Fruit fly (Drosophila melanogaster) whole organism, embryonic: ENCODE results near the gene Eip63E.
A peak's percentile ranks its signal among the peaks of the same experiment; 100 is the strongest.

Experiments used
- Adf1 ChIP-seq: fragments of 200-800 bp; sonication (Bioruptor generic); IDR thresholded peaks from 2 replicates; pipeline ENCODE4 v1.3.6; 2022; ENCODE audit warnings: missing biosample characterization, missing genetic modification characterization
- Bdp1 ChIP-seq: fragments of 200-800 bp; sonication (Bioruptor generic); optimal IDR thresholded peaks from 3 replicates; lab custom pipeline; 2016; ENCODE audit warnings: missing biosample characterization, missing genetic modification characterization
- Blimp-1 ChIP-seq: fragments of 200-800 bp; sonication (Bioruptor generic); optimal IDR thresholded peaks from 3 replicates; lab custom pipeline; 2018; ENCODE audit warnings: missing biosample characterization, missing genetic modification characterization, mild to moderate bottlenecking, moderate library complexity, missing genetic modification reagents
- CG11093 ChIP-seq: fragments of 200-800 bp; sonication (Bioruptor generic); IDR thresholded peaks from 3 replicates; pipeline ENCODE4 v1.3.6; 2022; ENCODE audit warnings: missing biosample characterization, missing genetic modification characterization
- CG11504 ChIP-seq: fragments of 200-800 bp; sonication (Bioruptor generic); optimal IDR thresholded peaks from 3 replicates; lab custom pipeline; 2019; ENCODE audit warnings: missing biosample characterization, mild to moderate bottlenecking, missing genetic modification characterization, moderate library complexity
- CG11560 ChIP-seq: fragments of 200-800 bp; sonication (Bioruptor generic); IDR thresholded peaks from 3 replicates; pipeline ENCODE4 v1.3.6; 2022; ENCODE audit warnings: missing biosample characterization, missing genetic modification characterization
- CG13424 ChIP-seq: fragments of 200-800 bp; sonication (Bioruptor generic); optimal IDR thresholded peaks from 2 replicates; lab custom pipeline; 2019; ENCODE audit warnings: missing biosample characterization, mild to moderate bottlenecking, missing genetic modification characterization, moderate library complexity
- CG15601 ChIP-seq: fragments of 200-800 bp; sonication (Bioruptor generic); optimal IDR thresholded peaks from 3 replicates; lab custom pipeline; 2019; ENCODE audit warnings: missing biosample characterization, mild to moderate bottlenecking, missing genetic modification characterization, moderate library complexity
- CG1602 ChIP-seq: fragments of 200-800 bp; sonication (Bioruptor generic); optimal IDR thresholded peaks from 3 replicates; lab custom pipeline; 2016; ENCODE audit warnings: missing biosample characterization, missing genetic modification characterization
- CG1832 ChIP-seq: fragments of 200-800 bp; sonication (Bioruptor generic); optimal IDR thresholded peaks from 2 replicates; lab custom pipeline; 2017; ENCODE audit warnings: missing biosample characterization, mild to moderate bottlenecking, missing genetic modification characterization, inconsistent platforms
- CG18619 ChIP-seq: fragments of 200-800 bp; sonication (Bioruptor generic); optimal IDR thresholded peaks from 3 replicates; lab custom pipeline; 2017; ENCODE audit warnings: missing biosample characterization, mild to moderate bottlenecking, missing genetic modification characterization
- CG2129 ChIP-seq: fragments of 200-800 bp; sonication (Bioruptor generic); IDR thresholded peaks from 2 replicates; pipeline ENCODE4 v1.3.6; 2022; ENCODE audit warnings: missing biosample characterization, missing genetic modification characterization; ENCODE audit not compliant: partially characterized antibody
- CG2199 ChIP-seq: fragments of 200-800 bp; sonication (Bioruptor generic); IDR thresholded peaks from 3 replicates; pipeline ENCODE4 v1.3.6; 2022; ENCODE audit warnings: missing biosample characterization, missing genetic modification characterization
- CG2889 ChIP-seq: fragments of 200-800 bp; sonication (Bioruptor generic); IDR thresholded peaks from 3 replicates; pipeline ENCODE4 v1.3.6; 2022; ENCODE audit warnings: missing biosample characterization, missing genetic modification characterization
- CG8924 ChIP-seq: fragments of 200-800 bp; optimal IDR thresholded peaks from 3 replicates; lab custom pipeline; 2019; ENCODE audit warnings: missing biosample characterization, mild to moderate bottlenecking, missing genetic modification characterization, moderate library complexity
- CG9437 ChIP-seq: fragments of 200-800 bp; sonication (Bioruptor generic); optimal IDR thresholded peaks from 2 replicates; lab custom pipeline; 2018; ENCODE audit warnings: missing biosample characterization, mild to moderate bottlenecking, missing genetic modification characterization
- CG9932 ChIP-seq: fragments of 200-800 bp; sonication (Bioruptor generic); IDR thresholded peaks from 2 replicates; pipeline ENCODE4 v1.3.6; 2022; ENCODE audit warnings: missing biosample characterization, missing genetic modification characterization
- D19A ChIP-seq: fragments of 200-800 bp; optimal IDR thresholded peaks from 3 replicates; lab custom pipeline; 2019; ENCODE audit warnings: missing biosample characterization, mild to moderate bottlenecking, missing genetic modification characterization, moderate library complexity
- Doc2 ChIP-seq: fragments of 200-800 bp; sonication (Bioruptor generic); IDR thresholded peaks from 2 replicates; pipeline ENCODE4 v1.3.6; 2022; ENCODE audit warnings: missing biosample characterization, missing genetic modification characterization
- Dp ChIP-seq: fragments of 200-800 bp; sonication (Bioruptor generic); optimal IDR thresholded peaks from 2 replicates; lab custom pipeline; 2018; ENCODE audit warnings: missing biosample characterization, mild to moderate bottlenecking, missing genetic modification characterization, moderate library complexity
- ERR ChIP-seq: fragments of 200-800 bp; sonication (Bioruptor generic); optimal IDR thresholded peaks from 2 replicates; lab custom pipeline; 2016; ENCODE audit warnings: missing biosample characterization, missing genetic modification characterization
- Gsc ChIP-seq: fragments of 200-800 bp; sonication (Bioruptor generic); IDR thresholded peaks from 2 replicates; pipeline ENCODE4 v1.3.6; 2022; ENCODE audit warnings: missing biosample characterization, missing genetic modification characterization
- Lhr ChIP-seq: fragments of 200-800 bp; sonication (Bioruptor generic); optimal IDR thresholded peaks from 3 replicates; lab custom pipeline; 2017; ENCODE audit warnings: mild to moderate bottlenecking, missing biosample characterization, missing genetic modification reagents, missing genetic modification characterization
- Max ChIP-seq: fragments of 200-800 bp; sonication (Bioruptor generic); optimal IDR thresholded peaks from 2 replicates; lab custom pipeline; 2016; ENCODE audit warnings: missing biosample characterization, mild to moderate bottlenecking, missing genetic modification characterization
- Med ChIP-seq: fragments of 200-800 bp; sonication (Bioruptor generic); peaks from one replicate; lab custom pipeline; 2016; ENCODE audit warnings: missing biosample characterization, missing genetic modification characterization, mild to moderate bottlenecking, inconsistent platforms, moderate library complexity
- NC2β ChIP-seq: fragments of 200-800 bp; sonication (Bioruptor generic); optimal IDR thresholded peaks from 2 replicates; lab custom pipeline; 2016; ENCODE audit warnings: missing biosample characterization, missing genetic modification characterization
- Nf-YC ChIP-seq: fragments of 200-800 bp; optimal IDR thresholded peaks from 3 replicates; lab custom pipeline; 2019; ENCODE audit warnings: missing biosample characterization, mild to moderate bottlenecking, missing genetic modification characterization, moderate library complexity
- Opbp ChIP-seq: fragments of 200-800 bp; sonication (Bioruptor generic); IDR thresholded peaks from 3 replicates; pipeline ENCODE4 v1.3.6; 2022; ENCODE audit warnings: missing biosample characterization, missing genetic modification characterization; ENCODE audit not compliant: partially characterized antibody
- Sox100B ChIP-seq: fragments of 200-800 bp; sonication (Bioruptor generic); optimal IDR thresholded peaks from 3 replicates; lab custom pipeline; 2018; ENCODE audit warnings: missing biosample characterization, mild to moderate bottlenecking, missing genetic modification characterization
- Sox102F ChIP-seq: fragments of 200-800 bp; sonication (Bioruptor generic); optimal IDR thresholded peaks from 2 replicates; lab custom pipeline; 2018; ENCODE audit warnings: missing biosample characterization, mild to moderate bottlenecking, missing genetic modification characterization, moderate library complexity
- Sry-β ChIP-seq: fragments of 200-800 bp; sonication (Bioruptor generic); optimal IDR thresholded peaks from 2 replicates; lab custom pipeline; 2018; ENCODE audit warnings: missing biosample characterization, mild to moderate bottlenecking, missing genetic modification characterization, moderate library complexity
- Xrp1 ChIP-seq: fragments of 200-800 bp; sonication (Bioruptor generic); IDR thresholded peaks from 2 replicates; pipeline ENCODE4 v1.3.6; 2022; ENCODE audit warnings: missing biosample characterization, missing genetic modification characterization
- ara ChIP-seq: fragments of 200-800 bp; sonication (Bioruptor generic); IDR thresholded peaks from 2 replicates; pipeline ENCODE4 v1.3.6; 2022; ENCODE audit warnings: missing biosample characterization, missing genetic modification characterization
- croc ChIP-seq: fragments of 200-800 bp; sonication (Bioruptor generic); conservative IDR thresholded peaks from 3 replicates; pipeline ENCODE4 v1.3.6; 2022; ENCODE audit warnings: missing biosample characterization, missing genetic modification characterization
- grau ChIP-seq: fragments of 200-800 bp; optimal IDR thresholded peaks from 3 replicates; lab custom pipeline; 2019; ENCODE audit warnings: missing biosample characterization, mild to moderate bottlenecking, missing genetic modification characterization, moderate library complexity
- insv ChIP-seq, 2 experiments: fragments of 200-800 bp; sonication (Bioruptor generic); optimal IDR thresholded peaks; 3 replicates each; lab custom pipeline; 2016 to 2018; ENCODE audit warnings: missing biosample characterization in 2 of 2, missing genetic modification characterization in 2 of 2
- kni ChIP-seq: fragments of 200-800 bp; sonication (Bioruptor generic); optimal IDR thresholded peaks from 3 replicates; lab custom pipeline; 2017; ENCODE audit warnings: mild to moderate bottlenecking, missing biosample characterization, missing genetic modification reagents, missing genetic modification characterization
- lbe ChIP-seq: fragments of 200-800 bp; sonication (Bioruptor generic); optimal IDR thresholded peaks from 2 replicates; lab custom pipeline; 2016; ENCODE audit warnings: missing biosample characterization, mild to moderate bottlenecking, missing genetic modification characterization
- nerfin-1 ChIP-seq: fragments of 200-800 bp; sonication (Bioruptor generic); optimal IDR thresholded peaks from 3 replicates; lab custom pipeline; 2019; ENCODE audit warnings: missing biosample characterization, mild to moderate bottlenecking, missing genetic modification characterization, moderate library complexity
- nmo ChIP-seq: fragments of 200-800 bp; sonication (Bioruptor generic); optimal IDR thresholded peaks from 2 replicates; lab custom pipeline; 2018; ENCODE audit warnings: missing biosample characterization, mild to moderate bottlenecking, missing genetic modification characterization, moderate library complexity
- pnt ChIP-seq: fragments of 200-800 bp; sonication (Bioruptor generic); optimal IDR thresholded peaks from 3 replicates; lab custom pipeline; 2016; ENCODE audit warnings: missing biosample characterization, missing genetic modification characterization
- prd ChIP-seq, 3 experiments: fragments of >200 bp in 2 of 3; fragments of 200-800 bp in 1 of 3; sonication (Bioruptor generic) in 1 of 3; optimal IDR thresholded peaks in 2 of 3; IDR thresholded peaks in 1 of 3; 2 replicates in 2 of 3; 3 replicates in 1 of 3; pipeline versions ENCODE4 v1.3.6 to Lab custom; 2017 to 2022; ENCODE audit warnings: missing biosample characterization in 1 of 3, missing genetic modification characterization in 1 of 3
- pros ChIP-seq: fragments of 200-800 bp; sonication (Bioruptor generic); optimal IDR thresholded peaks from 3 replicates; lab custom pipeline; 2019; ENCODE audit warnings: missing biosample characterization, mild to moderate bottlenecking, missing genetic modification characterization, moderate library complexity
- sens ChIP-seq: fragments of 200-800 bp; sonication (Bioruptor generic); peaks from one replicate; lab custom pipeline; 2016; ENCODE audit warnings: missing biosample characterization, missing genetic modification characterization
- seq ChIP-seq: fragments of 200-800 bp; sonication (Bioruptor generic); IDR thresholded peaks from 2 replicates; pipeline ENCODE4 v1.3.6; 2022; ENCODE audit warnings: missing biosample characterization, missing genetic modification characterization
- slbo ChIP-seq: fragments of 200-800 bp; sonication (Bioruptor generic); IDR thresholded peaks from 2 replicates; pipeline ENCODE4 v1.3.6; 2022; ENCODE audit warnings: missing biosample characterization, missing genetic modification characterization
- so ChIP-seq: fragments of 200-800 bp; sonication (Bioruptor generic); IDR thresholded peaks from 3 replicates; pipeline ENCODE4 v1.3.6; 2022; ENCODE audit warnings: missing biosample characterization, missing genetic modification characterization

The Eip63E gene

dm6 chr3L:3542498-3543322 is 27.2 kb downstream of the Eip63E start (continued):
- TF ChIP-seq Blimp-1 (GFP tag; lab: Kevin White, UChicago) (peak; percentile 34), Nf-YC (tag; lab: Kevin White, UChicago) (peak; percentile 51), kni (GFP tag; lab: Kevin White, UChicago) (peak; percentile 55), CG11504 (tag; lab: Kevin White, UChicago) (peak; percentile 91), insv (GFP tag; optimal IDR thresholded peaks at IDR 0.05; lab: Kevin White, UChicago) (no peak), Sox102F (GFP tag; lab: Kevin White, UChicago) (peak; percentile 67), Xrp1 (GFP tag; lab: Robert Waterston, UW) (peak; percentile 40; the same call in 1 of the 2 replicates), CG2889 (GFP tag; lab: Robert Waterston, UW) (no peak), CG2199 (GFP tag; lab: Robert Waterston, UW) (0 out of 3 replicates have a peak, but pooled peaks have one; percentile 63), CG11560 (no peak), Max (GFP tag; lab: Kevin White, UChicago) (peak; percentile 10), D19A (tag; lab: Kevin White, UChicago) (peak; percentile 24), prd (optimal IDR thresholded peaks at IDR 0.05; lab: Kevin White, UChicago) (no peak), prd (GFP tag; IDR thresholded peaks at IDR 0.05; lab: Robert Waterston, UW) (peak; percentile 43; the same call in 1 of the 3 replicates), Lhr (GFP tag; lab: Kevin White, UChicago) (no peak), pros (GFP tag; lab: Kevin White, UChicago) (peak; percentile 44), pnt (GFP tag; lab: Kevin White, UChicago) (no peak), CG18619 (peak; percentile 34), ERR (GFP tag; lab: Kevin White, UChicago) (no peak), CG15601 (tag; lab: Kevin White, UChicago) (peak; percentile 51), CG13424 (tag; lab: Kevin White, UChicago) (peak; percentile 50), CG2129 (no peak), Adf1 (GFP tag; lab: Robert Waterston, UW) (peak; percentile 39; the same call in 1 of the 2 replicates), nmo (GFP tag; lab: Kevin White, UChicago) (peak; percentile 47), lbe (GFP tag; lab: Kevin White, UChicago) (peak; percentile 39), grau (peak; percentile 51), CG9932 (GFP tag; lab: Robert Waterston, UW) (peak; percentile 14; the same call in 1 of the 2 replicates), CG1832 (GFP tag; lab: Kevin White, UChicago) (peak; percentile 61), Dp (no peak), CG9437 (GFP tag; lab: Kevin White, UChicago) (peak; percentile 64), sens (GFP tag; lab: Kevin White, UChicago) (peak; percentile 90), Sox100B (peak; percentile 54), Opbp (GFP tag; lab: Robert Waterston, UW) (peak; percentile 66; the same call in 2 of the 3 replicates), CG11093 (0 out of 3 replicates have a peak, but pooled peaks have one; percentile 17), Doc2 (GFP tag; lab: Robert Waterston, UW) (no peak), slbo (GFP tag; lab: Robert Waterston, UW) (peak; percentile 40), seq (GFP tag; lab: Robert Waterston, UW) (peak; percentile 10; the same call in 1 of the 2 replicates), CG8924 (peak; percentile 4), Bdp1 (GFP tag; lab: Kevin White, UChicago) (no peak), so (0 out of 3 replicates have a peak, but pooled peaks have one; percentile 34), Med (GFP tag; lab: Kevin White, UChicago) (peak; percentile 69), Gsc (GFP tag; lab: Robert Waterston, UW) (no peak), NC2β (no peak), Sry-β (peak; percentile 26), nerfin-1 (tag; lab: Kevin White, UChicago) (peak; percentile 98), ara (GFP tag; lab: Robert Waterston, UW) (peak; percentile 45), croc (GFP tag; lab: Robert Waterston, UW) (0 out of 3 replicates have a peak, but pooled peaks have one; percentile 19), CG1602 (GFP tag; lab: Kevin White, UChicago) (peak; percentile 23)
